Worm (Caenorhabditis elegans): Measurements from ENCODE around the gene glt-6.
A peak's percentile ranks its signal among the peaks of the same experiment; 100 is the strongest.

glt-6 gene

DNA sequence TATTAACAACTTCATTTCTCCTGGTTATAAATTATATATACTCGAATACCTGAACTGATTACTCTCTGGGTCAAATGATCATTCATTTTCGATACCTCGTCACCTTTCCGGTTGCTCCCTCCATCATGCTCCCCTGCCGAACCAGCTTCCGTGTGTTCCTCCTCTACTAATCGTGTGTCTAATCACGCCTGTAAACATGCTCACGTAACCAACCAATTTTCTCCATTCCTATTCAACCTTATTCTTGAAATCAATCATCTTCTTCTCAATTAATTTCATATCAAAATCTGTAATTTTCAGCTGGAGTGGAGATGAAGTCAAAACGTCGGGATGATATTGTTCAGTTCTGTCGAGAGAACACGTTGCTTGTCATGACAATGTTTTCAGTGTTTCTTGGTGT is at the start of gene glt-6:
Gene glt-6, plus strand, starts transcription at position 301 of the 400 bp plus-strand sequence.
- TF ChIP-seq gei-8 (GFP tag; optimal IDR thresholded peaks at IDR 0.05) (no peak), nhr-76 (tag; optimal IDR thresholded peaks at IDR 0.05) (no peak)

DNA sequence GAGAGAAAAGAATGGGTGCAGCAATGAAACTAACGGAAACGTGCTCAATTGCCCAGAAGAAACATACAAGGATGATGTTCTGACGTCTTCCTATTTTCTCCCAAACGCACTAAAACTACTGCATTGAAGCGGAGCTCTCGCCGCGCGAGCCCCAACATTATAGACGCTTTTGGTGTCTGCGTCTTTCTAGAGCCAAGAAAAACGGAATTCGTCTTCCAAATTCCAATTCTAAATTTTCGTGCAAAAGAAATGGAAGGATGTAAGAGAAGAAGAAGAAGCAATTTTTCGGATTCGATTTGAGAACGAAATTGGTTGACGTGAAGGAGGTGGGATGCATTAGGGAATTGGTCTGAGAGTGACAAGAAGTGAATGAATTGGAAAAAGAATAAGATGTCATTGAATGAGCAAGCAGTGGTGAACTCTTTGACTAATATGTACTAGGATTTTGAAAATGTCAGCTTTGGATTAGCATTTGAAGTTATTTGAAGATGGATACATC is 49.7 kb upstream of the glt-6 start:
- TF ChIP-seq ctbp-1 (GFP tag; IDR thresholded peaks at IDR 0.05) (0 out of 2 replicates have a peak, but pooled peaks have one; percentile 12), unc-62 (GFP tag; optimal IDR thresholded peaks at IDR 0.05 in 1 of 2) (peak in 1 of 2 experiments; percentile 93), unc-62 (tag; optimal IDR thresholded peaks at IDR 0.05) (no peak), tra-1 (GFP tag; IDR thresholded peaks at IDR 0.05) (no peak), gei-8 (GFP tag; optimal IDR thresholded peaks at IDR 0.05) (no peak), ces-1 (GFP tag; optimal IDR thresholded peaks at IDR 0.05) (peak; percentile 3)

DNA sequence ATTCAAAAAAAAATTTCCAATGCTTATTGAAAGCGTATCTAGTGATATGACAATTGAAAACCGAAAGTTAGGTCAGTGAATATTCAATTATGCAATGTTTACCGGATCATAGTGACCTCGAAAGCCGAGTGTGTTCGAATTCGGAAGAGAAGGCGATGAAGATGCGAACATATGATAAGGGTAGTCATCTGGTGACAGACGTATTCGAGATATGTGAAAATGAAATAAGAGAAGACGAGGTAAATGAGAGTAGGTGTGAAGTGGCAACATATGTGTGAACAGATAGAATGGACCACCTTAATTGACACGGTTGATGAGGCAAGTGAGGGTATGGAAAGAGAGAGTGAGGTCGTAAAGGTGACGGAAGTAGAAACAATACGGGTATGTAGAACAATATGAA is 48.5 kb upstream of the glt-6 start:
- TF ChIP-seq unc-62 (GFP tag; optimal IDR thresholded peaks at IDR 0.05 in 1 of 2) (peak in 1 of 2 experiments; percentile 92), unc-62 (tag; optimal IDR thresholded peaks at IDR 0.05) (no peak), dmd-9 (GFP tag; IDR thresholded peaks at IDR 0.05) (no peak), zip-11 (GFP tag; IDR thresholded peaks at IDR 0.05) (no peak)

DNA sequence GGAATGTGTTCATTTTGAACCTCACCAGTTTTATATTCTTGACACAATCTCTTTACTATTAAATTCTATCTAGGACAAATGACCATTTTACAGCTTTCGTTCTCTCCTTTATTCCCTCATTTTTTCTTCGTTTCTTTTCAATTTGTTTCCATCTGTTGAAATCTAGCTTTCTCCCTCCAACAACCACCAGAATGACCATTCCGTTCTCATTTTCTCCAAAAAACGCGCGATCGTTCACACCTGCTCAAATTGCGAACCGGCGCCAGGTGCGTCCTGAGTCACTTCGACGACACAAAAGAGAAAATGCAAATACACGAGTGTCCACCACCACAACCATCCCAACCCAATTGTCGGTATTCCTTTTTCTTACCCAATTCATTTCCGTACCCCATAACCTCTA is 47.2 kb upstream of the glt-6 start, which contains the start of gene F13B6.1:
Gene F13B6.1, plus strand, starts transcription at position 301 of the 400 bp plus-strand sequence.
- TF ChIP-seq ceh-82 (tag; optimal IDR thresholded peaks at IDR 0.05) = no peak
- TF ChIP-seq vab-7 (GFP tag; IDR thresholded peaks at IDR 0.05) = no peak
- TF ChIP-seq pha-4 (GFP tag; IDR thresholded peaks at IDR 0.05) = no peak
- no peak for TF ChIP-seq pha-4 (tag; optimal IDR thresholded peaks at IDR 0.05)
- no peak for TF ChIP-seq unc-62 (GFP tag; optimal IDR thresholded peaks at IDR 0.05 in 1 of 2)
- no peak for TF ChIP-seq unc-62 (tag; optimal IDR thresholded peaks at IDR 0.05)
- TF ChIP-seq hmg-1.1 (GFP tag; IDR thresholded peaks at IDR 0.05) = no peak
- TF ChIP-seq aha-1 (tag) = no peak
- TF ChIP-seq lin-1 (GFP tag; IDR thresholded peaks at IDR 0.05) = no peak
- TF ChIP-seq dmd-9 (GFP tag; IDR thresholded peaks at IDR 0.05) = no peak
- no peak for TF ChIP-seq F10B5.3 (tag; optimal IDR thresholded peaks at IDR 0.05)
- no peak for TF ChIP-seq T20F7.1 (GFP tag; optimal IDR thresholded peaks at IDR 0.05)
- no peak for TF ChIP-seq F49E8.2 (tag; optimal IDR thresholded peaks at IDR 0.05; ENCODE audit: borderline replicate concordance)
- TF ChIP-seq mxl-3 (GFP tag; optimal IDR thresholded peaks at IDR 0.05) = no peak
- no peak for TF ChIP-seq zip-2 (tag; optimal IDR thresholded peaks at IDR 0.05)
- no peak for TF ChIP-seq ceh-28 (tag; optimal IDR thresholded peaks at IDR 0.05)
- TF ChIP-seq gei-8 (GFP tag; optimal IDR thresholded peaks at IDR 0.05) = no peak
- TF ChIP-seq lim-7 (GFP tag; IDR thresholded peaks at IDR 0.05) = no peak
- TF ChIP-seq mdt-29 (GFP tag; IDR thresholded peaks at IDR 0.05) = no peak
- TF ChIP-seq egl-27 (tag; optimal IDR thresholded peaks at IDR 0.05) = no peak
- TF ChIP-seq nhr-77 (tag; optimal IDR thresholded peaks at IDR 0.05) = no peak
- TF ChIP-seq mxl-2 (GFP tag; conservative IDR thresholded peaks at IDR 0.05) = no peak

DNA sequence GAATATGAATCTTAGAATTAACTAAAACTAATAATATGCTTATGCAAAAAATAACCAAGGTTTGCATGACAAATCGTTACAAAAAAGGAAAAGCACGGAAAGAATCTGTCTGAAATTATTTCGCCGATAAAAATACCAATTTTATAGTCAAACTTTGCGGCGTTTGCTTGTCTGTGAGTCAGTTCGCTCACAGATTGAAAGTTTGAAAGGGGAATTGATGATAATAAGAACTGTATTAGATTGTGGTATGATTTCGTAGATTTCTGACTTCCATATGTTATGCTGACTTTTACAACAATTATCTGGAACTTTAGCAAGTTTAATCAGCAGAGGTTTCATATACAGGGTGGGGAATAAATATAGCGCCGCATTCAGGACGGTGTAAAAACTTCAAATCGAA is 43.2 kb upstream of the glt-6 start, which contains the start of gene F13B6.2:
Gene F13B6.2, minus strand, starts transcription at position 101 of the 400 bp plus-strand sequence.
- TF ChIP-seq T26A8.4 (GFP tag; IDR thresholded peaks at IDR 0.05) (no peak), ztf-7 (tag; optimal IDR thresholded peaks at IDR 0.05) (no peak), madf-9 (GFP tag; conservative IDR thresholded peaks at IDR 0.05) (no peak), zip-11 (GFP tag; IDR thresholded peaks at IDR 0.05) (no peak), gei-8 (GFP tag; optimal IDR thresholded peaks at IDR 0.05) (no peak), D1046.2 (GFP tag; IDR thresholded peaks at IDR 0.05) (no peak), mep-1 (tag; optimal IDR thresholded peaks at IDR 0.05) (no peak), lin-29 (GFP tag; IDR thresholded peaks at IDR 0.05) (no peak), pqm-1 (tag; optimal IDR thresholded peaks at IDR 0.05) (no peak), unc-39 (tag; optimal IDR thresholded peaks at IDR 0.05) (no peak), ceh-82 (tag; optimal IDR thresholded peaks at IDR 0.05) (no peak), hlh-30 (tag; optimal IDR thresholded peaks at IDR 0.05; ENCODE audit: insufficient read depth) (no peak), hif-1 (tag; optimal IDR thresholded peaks at IDR 0.05) (no peak), egl-43 (GFP tag; IDR thresholded peaks at IDR 0.05) (no peak), Y48G9A.11 (GFP tag; IDR thresholded peaks at IDR 0.05) (no peak), mxl-3 (GFP tag; optimal IDR thresholded peaks at IDR 0.05) (no peak)

Measured in whole organism, L4 larva.